Worm (Caenorhabditis elegans) whole organism, late embryonic: ENCODE data around the gene F47B8.14.

Experiments
- C08G9.2 ChIP-seq: sonication (generic microtip); optimal IDR thresholded peaks from 2 replicates; lab custom pipeline; 2016; ENCODE audit warnings: mild to moderate bottlenecking, missing genetic modification characterization, moderate library complexity, missing compliant biosample characterization
- C38D4.7 ChIP-seq: fragments of 200-800 bp; sonication (Bioruptor generic); optimal IDR thresholded peaks from 2 replicates; lab custom pipeline; 2018; ENCODE audit warnings: mild to moderate bottlenecking, missing genetic modification characterization, moderate library complexity, missing compliant biosample characterization
- K02D7.2 ChIP-seq: sonication (generic microtip); optimal IDR thresholded peaks from 2 replicates; lab custom pipeline; 2017; ENCODE audit warnings: mild to moderate bottlenecking, missing genetic modification characterization, missing compliant biosample characterization
- K09A11.1 ChIP-seq: sonication (generic microtip); optimal IDR thresholded peaks from 2 replicates; lab custom pipeline; 2017; ENCODE audit warnings: antibody characterized with exemption, mild to moderate bottlenecking, missing genetic modification characterization, missing compliant biosample characterization; ENCODE audit not compliant: insufficient read depth
- T23F11.4 ChIP-seq: fragments of 200-800 bp; sonication (Bioruptor generic); optimal IDR thresholded peaks from 2 replicates; lab custom pipeline; 2018; ENCODE audit warnings: mild to moderate bottlenecking, missing genetic modification characterization, missing compliant biosample characterization
- Y22D7AL.16 ChIP-seq: sonication (generic microtip); optimal IDR thresholded peaks from 2 replicates; lab custom pipeline; 2016; ENCODE audit warnings: missing genetic modification characterization, missing compliant biosample characterization
- ama-1 ChIP-seq: fragments of 150-350 bp; optimal IDR thresholded peaks from 2 replicates; lab custom pipeline; 2014
- ceh-14 ChIP-seq: sonication (generic microtip); optimal IDR thresholded peaks from 2 replicates; lab custom pipeline; 2016; ENCODE audit warnings: missing genotype, missing genetic modification characterization, missing compliant biosample characterization
- ceh-18 ChIP-seq: sonication (generic microtip); optimal IDR thresholded peaks from 2 replicates; lab custom pipeline; 2016; ENCODE audit warnings: missing genetic modification characterization, missing compliant biosample characterization
- ceh-22 ChIP-seq: sonication (generic microtip); optimal IDR thresholded peaks from 2 replicates; lab custom pipeline; 2017; ENCODE audit warnings: missing biosample characterization, missing genetic modification characterization
- ceh-48 ChIP-seq: sonication (generic microtip); optimal IDR thresholded peaks from 2 replicates; lab custom pipeline; 2016; ENCODE audit warnings: missing genetic modification characterization, inconsistent platforms, missing compliant biosample characterization
- ceh-6 ChIP-seq: fragments of 200-800 bp; sonication (Bioruptor generic); optimal IDR thresholded peaks from 2 replicates; lab custom pipeline; 2018; ENCODE audit warnings: mild to moderate bottlenecking, missing genetic modification characterization, missing compliant biosample characterization
- ceh-9 ChIP-seq: sonication (generic microtip); optimal IDR thresholded peaks from 2 replicates; lab custom pipeline; 2016; ENCODE audit warnings: mild to moderate bottlenecking, missing genetic modification characterization, inconsistent platforms, missing compliant biosample characterization
- che-1 ChIP-seq: sonication (generic microtip); optimal IDR thresholded peaks from 2 replicates; lab custom pipeline; 2016; ENCODE audit warnings: mild to moderate bottlenecking, missing genetic modification characterization, missing compliant biosample characterization
- dmd-4 ChIP-seq: sonication (generic microtip); optimal IDR thresholded peaks from 2 replicates; lab custom pipeline; 2016; ENCODE audit warnings: borderline replicate concordance, missing genetic modification characterization, missing compliant biosample characterization
- dve-1 ChIP-seq: sonication (generic microtip); optimal IDR thresholded peaks from 2 replicates; lab custom pipeline; 2017; ENCODE audit warnings: antibody characterized with exemption, mild to moderate bottlenecking, missing genetic modification characterization, missing compliant biosample characterization
- elt-2 ChIP-seq: sonication (generic microtip); optimal IDR thresholded peaks from 2 replicates; lab custom pipeline; 2016; ENCODE audit warnings: missing genetic modification reagents, missing genetic modification characterization, missing compliant biosample characterization
- elt-4 ChIP-seq: sonication (generic microtip); optimal IDR thresholded peaks from 2 replicates; lab custom pipeline; 2016; ENCODE audit warnings: missing genetic modification characterization, missing compliant biosample characterization
- eyg-1 ChIP-seq: sonication (generic microtip); optimal IDR thresholded peaks from 2 replicates; lab custom pipeline; 2016; ENCODE audit warnings: missing genotype, missing genetic modification characterization, missing compliant biosample characterization
- fkh-10 ChIP-seq: fragments of 150-350 bp; optimal IDR thresholded peaks from 2 replicates; lab custom pipeline; 2014; ENCODE audit warnings: missing biosample characterization, missing genetic modification reagents, missing genetic modification characterization
- gmeb-2 ChIP-seq: sonication (generic microtip); optimal IDR thresholded peaks from 2 replicates; lab custom pipeline; 2016; ENCODE audit warnings: missing genetic modification characterization, inconsistent platforms, missing compliant biosample characterization
- hlh-13 ChIP-seq: fragments of 200-800 bp; sonication (Bioruptor generic); optimal IDR thresholded peaks from 2 replicates; lab custom pipeline; 2018; ENCODE audit warnings: mild to moderate bottlenecking, missing genetic modification characterization, missing compliant biosample characterization
- hlh-15 ChIP-seq: sonication (generic microtip); optimal IDR thresholded peaks from 2 replicates; lab custom pipeline; 2016; ENCODE audit warnings: missing genetic modification characterization, missing compliant biosample characterization
- hlh-6 ChIP-seq: sonication (generic microtip); optimal IDR thresholded peaks from 2 replicates; lab custom pipeline; 2016; ENCODE audit warnings: missing genotype, missing genetic modification characterization, missing compliant biosample characterization
- hlh-8 ChIP-seq: sonication (generic microtip); optimal IDR thresholded peaks from 2 replicates; lab custom pipeline; 2016; ENCODE audit warnings: missing genotype, missing genetic modification characterization, missing compliant biosample characterization
- madf-2 ChIP-seq: sonication (generic microtip); optimal IDR thresholded peaks from 2 replicates; lab custom pipeline; 2017; ENCODE audit warnings: missing genetic modification characterization, missing compliant biosample characterization
- nfya-1 ChIP-seq: sonication (generic microtip); optimal IDR thresholded peaks from 2 replicates; lab custom pipeline; 2017; ENCODE audit warnings: missing genetic modification characterization, mild to moderate bottlenecking, missing compliant biosample characterization, antibody characterized with exemption, moderate library complexity
- nhr-11 ChIP-seq: fragments of 150-350 bp; optimal IDR thresholded peaks from 2 replicates; lab custom pipeline; 2014; ENCODE audit warnings: missing biosample characterization, missing genetic modification characterization
- nhr-232 ChIP-seq: sonication (generic microtip); optimal IDR thresholded peaks from 2 replicates; lab custom pipeline; 2016; ENCODE audit warnings: missing genetic modification characterization, missing compliant biosample characterization
- odd-2 ChIP-seq: sonication (generic microtip); optimal IDR thresholded peaks from 2 replicates; lab custom pipeline; 2017; ENCODE audit warnings: antibody characterized with exemption, mild to moderate bottlenecking, missing genetic modification characterization, missing compliant biosample characterization
- pat-9 ChIP-seq: fragments of 200-800 bp; sonication (Bioruptor generic); optimal IDR thresholded peaks from 2 replicates; lab custom pipeline; 2018; ENCODE audit warnings: mild to moderate bottlenecking, missing genetic modification characterization, moderate library complexity, missing compliant biosample characterization
- pax-1 ChIP-seq: fragments of 150-350 bp; optimal IDR thresholded peaks from 2 replicates; lab custom pipeline; 2014; ENCODE audit warnings: missing biosample characterization, missing genetic modification characterization
- pha-4 ChIP-seq: fragments of 150-350 bp; optimal IDR thresholded peaks from 2 replicates; lab custom pipeline; 2018; ENCODE audit warnings: missing biosample characterization, missing genetic modification reagents, missing genetic modification characterization
- pqm-1 ChIP-seq: sonication (generic microtip); optimal IDR thresholded peaks from 2 replicates; lab custom pipeline; 2016; ENCODE audit warnings: missing genetic modification characterization, missing compliant biosample characterization
- pros-1 ChIP-seq: fragments of 150-350 bp; optimal IDR thresholded peaks from 2 replicates; lab custom pipeline; 2014; ENCODE audit warnings: missing biosample characterization, missing genetic modification reagents, missing genetic modification characterization
- ref-2 ChIP-seq: sonication (generic microtip); optimal IDR thresholded peaks from 2 replicates; lab custom pipeline; 2016; ENCODE audit warnings: missing genetic modification characterization, missing compliant biosample characterization
- sdc-2 ChIP-seq: sonication (generic microtip); optimal IDR thresholded peaks from 2 replicates; lab custom pipeline; 2016; ENCODE audit warnings: missing genotype, missing genetic modification characterization, missing compliant biosample characterization
- sox-4 ChIP-seq: sonication (generic microtip); optimal IDR thresholded peaks from 2 replicates; lab custom pipeline; 2017; ENCODE audit warnings: mild to moderate bottlenecking, missing genetic modification characterization, inconsistent platforms, missing compliant biosample characterization
- tbx-2 ChIP-seq: sonication (generic microtip); optimal IDR thresholded peaks from 2 replicates; lab custom pipeline; 2016; ENCODE audit warnings: missing genetic modification characterization, missing compliant biosample characterization
- tbx-7 ChIP-seq: sonication (generic microtip); optimal IDR thresholded peaks from 2 replicates; lab custom pipeline; 2016; ENCODE audit warnings: missing genotype, missing genetic modification characterization, missing compliant biosample characterization
- unc-55 ChIP-seq: sonication (generic microtip); optimal IDR thresholded peaks from 2 replicates; lab custom pipeline; 2017; ENCODE audit warnings: missing biosample characterization, missing genetic modification reagents, missing genetic modification characterization
- zip-5 ChIP-seq: sonication (generic microtip); optimal IDR thresholded peaks from 2 replicates; lab custom pipeline; 2016; ENCODE audit warnings: missing genetic modification characterization, missing compliant biosample characterization
- ztf-16 ChIP-seq: sonication (generic microtip); optimal IDR thresholded peaks from 2 replicates; lab custom pipeline; 2017; ENCODE audit warnings: missing genetic modification characterization, missing compliant biosample characterization

The F47B8.14 gene

ce11 chrV:14350949-14351348 lies 30.6 kb downstream of the F47B8.14 start (continued):
- TF ChIP-seq dmd-4, result no peak
- no peak for TF ChIP-seq gmeb-2
- peak; percentile 79 for TF ChIP-seq ceh-18 (tag; lab: Kevin White, UChicago)
- TF ChIP-seq nfya-1 (tag; lab: Kevin White, UChicago), result peak; percentile 62
- TF ChIP-seq sdc-2 (tag; lab: Kevin White, UChicago), result peak; percentile 3
- TF ChIP-seq C38D4.7 (GFP tag; lab: Kevin White, UChicago), result no peak
- peak; percentile 41 for TF ChIP-seq hlh-6
- peak; percentile 15 for TF ChIP-seq pqm-1
- TF ChIP-seq hlh-8 (tag; lab: Kevin White, UChicago), result peak; percentile 11
- TF ChIP-seq fkh-10 (GFP tag; lab: Kevin White, UChicago), result peak; percentile 14
- no peak for TF ChIP-seq nhr-11

ce11 chrV:14351629-14352028 lies 31.3 kb downstream of the F47B8.14 start, which contains the start of gene vha-13:
vha-13 (plus strand) TSS chrV:14351709.
- TF ChIP-seq ceh-9 (tag; lab: Kevin White, UChicago) (no peak), hlh-13 (GFP tag; lab: Kevin White, UChicago) (no peak), zip-5 (tag; lab: Kevin White, UChicago) (no peak), C08G9.2 (tag; lab: Kevin White, UChicago) (no peak), madf-2 (no peak), hlh-15 (tag; lab: Kevin White, UChicago) (no peak), odd-2 (tag; lab: Kevin White, UChicago) (no peak), ztf-16 (tag; lab: Kevin White, UChicago) (no peak), Y22D7AL.16 (tag; lab: Kevin White, UChicago) (no peak), pros-1 (tag; lab: Kevin White, UChicago) (no peak)

- TF ChIP-seq ceh-6, result no peak
- TF ChIP-seq madf-2, result no peak
- TF ChIP-seq C08G9.2 (tag; lab: Kevin White, UChicago), result no peak
- no peak for TF ChIP-seq che-1 (tag; lab: Kevin White, UChicago)
- no peak for TF ChIP-seq elt-2
- TF ChIP-seq sox-4 (tag; lab: Kevin White, UChicago), result no peak
- TF ChIP-seq nfya-1 (tag; lab: Kevin White, UChicago), result no peak
- TF ChIP-seq hlh-6, result no peak
- no peak for TF ChIP-seq K02D7.2 (tag; lab: Kevin White, UChicago)
These were observed 31.7 kb downstream of the F47B8.14 start for ce11 chrV:14352032-14352431.

ce11 chrV:14354258-14354877 lies 34.0 kb downstream of the F47B8.14 start, which contains the start of gene Y49A3A.3:
Y49A3A.3 (plus strand) TSS chrV:14354410.
- TF ChIP-seq T23F11.4 (GFP tag; lab: Kevin White, UChicago), result no peak
- TF ChIP-seq ama-1, result peak; percentile 52
- TF ChIP-seq ceh-9 (tag; lab: Kevin White, UChicago), result no peak
- no peak for TF ChIP-seq pqm-1
- no peak for TF ChIP-seq nhr-232 (tag; lab: Kevin White, UChicago)

ce11 chrV:14355738-14356368 lies 35.5 kb downstream of the F47B8.14 start, which contains the start of gene cyn-1:
cyn-1 (plus strand) TSS chrV:14356076.
- TF ChIP-seq tbx-2 (tag; lab: Kevin White, UChicago), result peak; percentile 25
- TF ChIP-seq pha-4 (tag; lab: Kevin White, UChicago), result no peak
- no peak for TF ChIP-seq tbx-7 (tag; lab: Kevin White, UChicago)
- TF ChIP-seq unc-55 (GFP tag; lab: Kevin White, UChicago), result no peak
- no peak for TF ChIP-seq K09A11.1
- no peak for TF ChIP-seq fkh-10 (GFP tag; lab: Kevin White, UChicago)
- peak; percentile 33 for TF ChIP-seq ceh-18 (tag; lab: Kevin White, UChicago)
- no peak for TF ChIP-seq ceh-14 (tag; lab: Kevin White, UChicago)
- TF ChIP-seq elt-2, result no peak
- TF ChIP-seq pax-1 (tag; lab: Kevin White, UChicago), result no peak
- no peak for TF ChIP-seq hlh-15 (tag; lab: Kevin White, UChicago)
- TF ChIP-seq pat-9, result no peak
- TF ChIP-seq eyg-1, result no peak
- TF ChIP-seq dve-1 (tag; lab: Kevin White, UChicago), result peak; percentile 10
- TF ChIP-seq ref-2 (tag; lab: Kevin White, UChicago), result no peak
- TF ChIP-seq hlh-13 (GFP tag; lab: Kevin White, UChicago), result no peak
- no peak for TF ChIP-seq hlh-8 (tag; lab: Kevin White, UChicago)
- TF ChIP-seq elt-4 (tag; lab: Kevin White, UChicago), result no peak
- no peak for TF ChIP-seq K02D7.2 (tag; lab: Kevin White, UChicago)
- TF ChIP-seq pqm-1, result no peak
- TF ChIP-seq ceh-9 (tag; lab: Kevin White, UChicago), result no peak
- TF ChIP-seq ceh-48 (tag; lab: Kevin White, UChicago), result peak; percentile 28
- TF ChIP-seq ceh-22 (tag; lab: Kevin White, UChicago), result no peak
